Worm (Caenorhabditis elegans) whole organism, midembryonic: ENCODE data around the gene frpr-9.

ENCODE experiments used
- T22C8.4 ChIP-seq: fragments of 200-800 bp; sonication (Bioruptor generic); IDR thresholded peaks from 2 replicates; pipeline ENCODE4 v1.3.6; 2022; ENCODE audit warnings: missing genetic modification characterization, missing compliant biosample characterization
- cog-1 ChIP-seq: sonication (generic microtip); optimal IDR thresholded peaks from 2 replicates; lab custom pipeline; 2016; ENCODE audit warnings: missing genetic modification characterization, missing compliant biosample characterization
- flt-1 ChIP-seq: fragments of 200-800 bp; sonication (Bioruptor generic); IDR thresholded peaks from 2 replicates; pipeline ENCODE4 v1.3.6; 2022; ENCODE audit warnings: missing genetic modification characterization, missing compliant biosample characterization
- klf-2 ChIP-seq: fragments of 200-800 bp; sonication (Bioruptor generic); conservative IDR thresholded peaks from 2 replicates; pipeline ENCODE4 v1.3.6; 2022; ENCODE audit warnings: missing genetic modification reagents, missing genetic modification characterization, missing compliant biosample characterization
- med-1 ChIP-seq: sonication (generic microtip); optimal IDR thresholded peaks from 2 replicates; lab custom pipeline; 2017; ENCODE audit warnings: missing genetic modification characterization, mild to moderate bottlenecking, missing compliant biosample characterization, antibody characterized with exemption, missing genetic modification reagents; ENCODE audit not compliant: insufficient read depth
- ref-1 ChIP-seq: fragments of 200-800 bp; sonication (Bioruptor generic); conservative IDR thresholded peaks from 2 replicates; pipeline ENCODE4 v1.3.6; 2022; ENCODE audit warnings: missing genetic modification reagents, missing genetic modification characterization, missing compliant biosample characterization
- tab-1 ChIP-seq: fragments of 200-800 bp; sonication (Bioruptor generic); IDR thresholded peaks from 2 replicates; pipeline ENCODE4 v1.3.6; 2022; ENCODE audit warnings: missing genetic modification characterization, missing compliant biosample characterization
- ztf-23 ChIP-seq: fragments of 200-800 bp; sonication (Bioruptor generic); IDR thresholded peaks from 2 replicates; pipeline ENCODE4 v1.3.6; 2022; ENCODE audit warnings: missing genetic modification reagents, missing genetic modification characterization, missing compliant biosample characterization
- ztf-29 ChIP-seq: fragments of 200-800 bp; sonication (Bioruptor generic); IDR thresholded peaks from 2 replicates; pipeline ENCODE4 v1.3.6; 2022; ENCODE audit warnings: missing genetic modification reagents, missing genetic modification characterization, missing compliant biosample characterization

DNA sequence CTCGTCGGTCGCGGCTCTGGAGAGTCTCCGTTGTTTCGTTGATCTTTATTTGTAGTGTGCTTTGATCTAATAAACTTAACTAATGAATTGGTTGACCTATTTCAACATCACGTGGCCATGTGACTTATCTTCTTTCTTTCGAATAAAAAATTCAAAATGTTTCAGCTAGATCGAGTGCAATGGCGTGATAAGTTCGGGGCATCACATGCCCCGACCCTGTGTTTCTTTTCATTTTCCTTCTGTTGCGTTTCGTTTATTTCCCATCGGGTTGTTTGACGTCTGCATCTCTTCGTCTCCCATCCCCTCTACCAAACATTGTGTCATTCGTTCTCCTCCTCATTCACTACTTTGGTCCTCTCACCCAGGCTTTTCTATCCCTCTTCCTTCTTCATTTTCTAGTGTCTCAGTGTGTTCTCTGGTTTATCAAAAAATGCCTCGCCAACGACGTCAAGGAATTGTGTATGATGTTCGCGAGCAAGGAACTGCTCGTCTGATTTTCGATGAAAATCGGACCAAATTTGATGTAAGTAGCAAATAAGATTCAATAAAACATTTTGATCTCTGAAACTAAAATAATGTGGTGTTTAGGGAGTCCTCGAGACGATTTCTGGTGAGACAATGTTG, 40.1 kb upstream of the frpr-9 start, which contains the start of gene F17C11.4:
- no peak for TF ChIP-seq klf-2 (GFP tag; lab: Robert Waterston, UW)
- no peak for TF ChIP-seq ref-1
- TF ChIP-seq med-1, result no peak
- no peak for TF ChIP-seq cog-1
- TF ChIP-seq tab-1 (GFP tag; lab: Robert Waterston, UW), result no peak
- no peak for TF ChIP-seq T22C8.4
- TF ChIP-seq ztf-29 (GFP tag; lab: Robert Waterston, UW), result no peak
- no peak for TF ChIP-seq flt-1
- peak; percentile 34; the same call in 1 of the 2 replicates for TF ChIP-seq ztf-23 (GFP tag; lab: Robert Waterston, UW)
